Fruit fly (Drosophila melanogaster) whole organism, embryonic: ENCODE data around the gene CG32686.
A peak's percentile ranks its signal among the peaks of the same experiment; 100 is the strongest.

Source experiments
- CG11695 ChIP-seq: fragments of 200-800 bp; sonication (Bioruptor generic); IDR thresholded peaks from 3 replicates; pipeline ENCODE4 v1.3.6; 2022; ENCODE audit warnings: missing biosample characterization, missing genetic modification characterization
- CG13624 ChIP-seq: fragments of 200-800 bp; sonication (Bioruptor generic); optimal IDR thresholded peaks from 2 replicates; lab custom pipeline; 2016; ENCODE audit warnings: missing biosample characterization, missing genetic modification characterization
- CG13775 ChIP-seq: fragments of 200-800 bp; sonication (Bioruptor generic); optimal IDR thresholded peaks from 3 replicates; lab custom pipeline; 2017; ENCODE audit warnings: missing biosample characterization, mild to moderate bottlenecking, missing genetic modification characterization
- CG1603 ChIP-seq: fragments of 200-800 bp; sonication (Bioruptor generic); optimal IDR thresholded peaks from 2 replicates; lab custom pipeline; 2019; ENCODE audit warnings: missing biosample characterization, mild to moderate bottlenecking, missing genetic modification characterization, moderate library complexity
- CG17328 ChIP-seq: fragments of 200-800 bp; sonication (Bioruptor generic); IDR thresholded peaks from 2 replicates; pipeline ENCODE4 v1.3.6; 2022; ENCODE audit warnings: missing biosample characterization, missing genetic modification characterization
- CG18011 ChIP-seq: fragments of 200-800 bp; sonication (Bioruptor generic); optimal IDR thresholded peaks from 2 replicates; lab custom pipeline; 2017; ENCODE audit warnings: missing biosample characterization, missing genetic modification characterization, mild to moderate bottlenecking, moderate library complexity, missing genotype
- CG18764 ChIP-seq: fragments of 200-800 bp; sonication (Bioruptor generic); optimal IDR thresholded peaks from 3 replicates; lab custom pipeline; 2016; ENCODE audit warnings: missing biosample characterization, missing genetic modification characterization
- CG2678 ChIP-seq: fragments of 200-800 bp; sonication (Bioruptor generic); optimal IDR thresholded peaks from 3 replicates; lab custom pipeline; 2019; ENCODE audit warnings: missing biosample characterization, mild to moderate bottlenecking, missing genetic modification characterization, moderate library complexity
- CG3281 ChIP-seq: fragments of 200-800 bp; sonication (Bioruptor generic); optimal IDR thresholded peaks from 3 replicates; lab custom pipeline; 2017; ENCODE audit warnings: missing biosample characterization, mild to moderate bottlenecking, missing genetic modification characterization
- CG3838 ChIP-seq: fragments of 200-800 bp; sonication (Bioruptor generic); optimal IDR thresholded peaks from 3 replicates; lab custom pipeline; 2016; ENCODE audit warnings: missing biosample characterization, missing genetic modification characterization
- CG43689 ChIP-seq: fragments of 200-800 bp; sonication (Bioruptor generic); IDR thresholded peaks from 2 replicates; pipeline ENCODE4 v1.3.6; 2022; ENCODE audit warnings: missing biosample characterization, missing genetic modification characterization
- CG6791 ChIP-seq: fragments of 200-800 bp; sonication (Bioruptor generic); IDR thresholded peaks from 3 replicates; pipeline ENCODE4 v1.3.6; 2022; ENCODE audit warnings: missing biosample characterization, missing genetic modification characterization; ENCODE audit not compliant: partially characterized antibody
- CG8359 ChIP-seq: fragments of 200-800 bp; sonication (Bioruptor generic); optimal IDR thresholded peaks from 2 replicates; lab custom pipeline; 2017; ENCODE audit warnings: missing biosample characterization, mild to moderate bottlenecking, missing genetic modification characterization, borderline replicate concordance
- CG8944 ChIP-seq: fragments of 200-800 bp; sonication (Bioruptor generic); optimal IDR thresholded peaks from 3 replicates; lab custom pipeline; 2016; ENCODE audit warnings: missing biosample characterization, missing genetic modification characterization
- CG9437 ChIP-seq: fragments of 200-800 bp; sonication (Bioruptor generic); optimal IDR thresholded peaks from 2 replicates; lab custom pipeline; 2018; ENCODE audit warnings: missing biosample characterization, mild to moderate bottlenecking, missing genetic modification characterization
- CrebB ChIP-seq: fragments of 200-800 bp; sonication (Bioruptor generic); optimal IDR thresholded peaks from 3 replicates; lab custom pipeline; 2018; ENCODE audit warnings: missing biosample characterization, mild to moderate bottlenecking, missing genetic modification characterization
- Dek ChIP-seq: fragments of 200-800 bp; sonication (Bioruptor generic); optimal IDR thresholded peaks from 3 replicates; lab custom pipeline; 2019; ENCODE audit warnings: missing biosample characterization, mild to moderate bottlenecking, missing genetic modification characterization, moderate library complexity
- Dref ChIP-seq: fragments of 200-800 bp; sonication (Bioruptor generic); IDR thresholded peaks from 2 replicates; pipeline ENCODE4 v1.3.6; 2022; ENCODE audit warnings: missing biosample characterization, missing genetic modification characterization
- Fer2 ChIP-seq: fragments of 200-800 bp; sonication (Bioruptor generic); optimal IDR thresholded peaks from 2 replicates; lab custom pipeline; 2018; ENCODE audit warnings: missing biosample characterization, mild to moderate bottlenecking, missing genetic modification characterization, moderate library complexity
- Gsc ChIP-seq: fragments of 200-800 bp; sonication (Bioruptor generic); IDR thresholded peaks from 2 replicates; pipeline ENCODE4 v1.3.6; 2022; ENCODE audit warnings: missing biosample characterization, missing genetic modification characterization
- Hand ChIP-seq: fragments of 200-800 bp; sonication (Bioruptor generic); optimal IDR thresholded peaks from 2 replicates; lab custom pipeline; 2017; ENCODE audit warnings: mild to moderate bottlenecking, missing biosample characterization, missing genetic modification reagents, missing genetic modification characterization
- Hr78 ChIP-seq, 2 experiments: fragments of 200-800 bp in 1 of 2; fragments of >200 bp in 1 of 2; sonication (Bioruptor generic) in 1 of 2; optimal IDR thresholded peaks; 2 replicates each; lab custom pipeline; 2017 to 2019; ENCODE audit warnings: missing biosample characterization in 2 of 2, missing genetic modification characterization in 2 of 2, mild to moderate bottlenecking in 1 of 2, moderate library complexity in 1 of 2
- MTF-1 ChIP-seq: fragments of 200-800 bp; sonication (Bioruptor generic); optimal IDR thresholded peaks from 2 replicates; lab custom pipeline; 2018; ENCODE audit warnings: missing biosample characterization, mild to moderate bottlenecking, missing genetic modification characterization, borderline replicate concordance
- Meics ChIP-seq: fragments of 200-800 bp; sonication (Bioruptor generic); optimal IDR thresholded peaks from 2 replicates; lab custom pipeline; 2017; ENCODE audit warnings: missing biosample characterization, mild to moderate bottlenecking, missing genetic modification characterization
- PHDP ChIP-seq: fragments of 200-800 bp; sonication (Bioruptor generic); optimal IDR thresholded peaks from 3 replicates; lab custom pipeline; 2018; ENCODE audit warnings: missing biosample characterization, mild to moderate bottlenecking, missing genetic modification characterization, moderate library complexity
- Ravus ChIP-seq: fragments of 200-800 bp; sonication (Bioruptor generic); IDR thresholded peaks from 2 replicates; pipeline ENCODE4 v1.3.6; 2022; ENCODE audit warnings: missing biosample characterization, missing genetic modification characterization
- Scr ChIP-seq: fragments of 200-800 bp; sonication (Bioruptor generic); IDR thresholded peaks from 2 replicates; pipeline ENCODE4 v1.3.6; 2022; ENCODE audit warnings: missing biosample characterization, missing genetic modification characterization; ENCODE audit not compliant: partially characterized antibody
- Sox102F ChIP-seq: fragments of 200-800 bp; sonication (Bioruptor generic); optimal IDR thresholded peaks from 2 replicates; lab custom pipeline; 2018; ENCODE audit warnings: missing biosample characterization, mild to moderate bottlenecking, missing genetic modification characterization, moderate library complexity
- Stat92E ChIP-seq, 3 experiments: fragments of >200 bp in 2 of 3; fragments of 200-800 bp in 1 of 3; sonication (Bioruptor generic) in 1 of 3; optimal IDR thresholded peaks; 2 replicates each; lab custom pipeline; 2017 to 2019; ENCODE audit warnings: missing biosample characterization in 3 of 3, missing genetic modification characterization in 3 of 3, mild to moderate bottlenecking in 1 of 3, moderate library complexity in 1 of 3
- ac ChIP-seq: fragments of 200-800 bp; sonication (Bioruptor generic); optimal IDR thresholded peaks from 3 replicates; lab custom pipeline; 2017; ENCODE audit warnings: missing biosample characterization, mild to moderate bottlenecking, missing genetic modification characterization
- amos ChIP-seq: fragments of 200-800 bp; sonication (Bioruptor generic); IDR thresholded peaks from 2 replicates; pipeline ENCODE4 v1.3.6; 2022; ENCODE audit warnings: missing biosample characterization, missing genetic modification characterization; ENCODE audit not compliant: partially characterized antibody
- btn ChIP-seq: fragments of 200-800 bp; sonication (Bioruptor generic); optimal IDR thresholded peaks from 2 replicates; lab custom pipeline; 2016; ENCODE audit warnings: missing biosample characterization, missing genetic modification characterization
- cato ChIP-seq: fragments of 200-800 bp; sonication (Bioruptor generic); optimal IDR thresholded peaks from 2 replicates; lab custom pipeline; 2016; ENCODE audit warnings: missing biosample characterization, missing genetic modification characterization, borderline replicate concordance
- dan ChIP-seq: fragments of 200-800 bp; sonication (Bioruptor generic); IDR thresholded peaks from 2 replicates; pipeline ENCODE4 v1.3.6; 2022; ENCODE audit warnings: missing biosample characterization, missing genetic modification characterization
- eyg ChIP-seq: fragments of 200-800 bp; sonication (Bioruptor generic); optimal IDR thresholded peaks from 3 replicates; lab custom pipeline; 2016; ENCODE audit warnings: missing biosample characterization, missing genetic modification characterization
- fru ChIP-seq: fragments of >200 bp; optimal IDR thresholded peaks from 2 replicates; lab custom pipeline; 2017
- gro ChIP-seq: fragments of 200-800 bp; sonication (Bioruptor generic); optimal IDR thresholded peaks from 2 replicates; lab custom pipeline; 2016; ENCODE audit warnings: missing biosample characterization, missing genetic modification characterization
- lmd ChIP-seq: fragments of 200-800 bp; sonication (Bioruptor generic); IDR thresholded peaks from 2 replicates; pipeline ENCODE4 v1.3.6; 2022; ENCODE audit warnings: missing biosample characterization, missing genetic modification characterization
- mld ChIP-seq: fragments of 200-800 bp; sonication (Bioruptor generic); IDR thresholded peaks from 3 replicates; pipeline ENCODE4 v1.3.6; 2022; ENCODE audit warnings: missing biosample characterization, missing genetic modification characterization; ENCODE audit not compliant: partially characterized antibody
- nerfin-1 ChIP-seq: fragments of 200-800 bp; sonication (Bioruptor generic); optimal IDR thresholded peaks from 3 replicates; lab custom pipeline; 2019; ENCODE audit warnings: missing biosample characterization, mild to moderate bottlenecking, missing genetic modification characterization, moderate library complexity
- peb ChIP-seq: fragments of 200-800 bp; sonication (Bioruptor generic); IDR thresholded peaks from 2 replicates; pipeline ENCODE4 v1.3.6; 2022; ENCODE audit warnings: missing biosample characterization, missing genetic modification characterization
- pum ChIP-seq: fragments of 200-800 bp; sonication (Bioruptor generic); optimal IDR thresholded peaks from 2 replicates; lab custom pipeline; 2016; ENCODE audit warnings: missing biosample characterization, missing genetic modification characterization
- sens-2 ChIP-seq: fragments of 200-800 bp; sonication (Bioruptor generic); IDR thresholded peaks from 2 replicates; pipeline ENCODE4 v1.3.6; 2022; ENCODE audit warnings: missing biosample characterization, missing genetic modification characterization
- slbo ChIP-seq: fragments of 200-800 bp; sonication (Bioruptor generic); IDR thresholded peaks from 2 replicates; pipeline ENCODE4 v1.3.6; 2022; ENCODE audit warnings: missing biosample characterization, missing genetic modification characterization
- tio ChIP-seq: fragments of 200-800 bp; sonication (Bioruptor generic); optimal IDR thresholded peaks from 2 replicates; lab custom pipeline; 2017; ENCODE audit warnings: missing biosample characterization, missing genetic modification characterization, inconsistent platforms
- unpg ChIP-seq: fragments of 200-800 bp; sonication (Bioruptor generic); optimal IDR thresholded peaks from 3 replicates; lab custom pipeline; 2018; ENCODE audit warnings: missing biosample characterization, mild to moderate bottlenecking, missing genetic modification characterization, moderate library complexity
- wdn ChIP-seq: fragments of 200-800 bp; sonication (Bioruptor generic); IDR thresholded peaks from 2 replicates; pipeline ENCODE4 v1.3.6; 2022; ENCODE audit warnings: missing biosample characterization, missing genetic modification characterization
- zen2 ChIP-seq: fragments of 200-800 bp; sonication (Bioruptor generic); IDR thresholded peaks from 3 replicates; pipeline ENCODE4 v1.3.6; 2022; ENCODE audit warnings: missing biosample characterization, missing genetic modification characterization; ENCODE audit not compliant: partially characterized antibody
- zfh2 ChIP-seq: fragments of 200-800 bp; sonication (Bioruptor generic); optimal IDR thresholded peaks from 2 replicates; lab custom pipeline; 2016; ENCODE audit warnings: missing biosample characterization, missing genetic modification characterization

The CG32686 gene

DNA sequence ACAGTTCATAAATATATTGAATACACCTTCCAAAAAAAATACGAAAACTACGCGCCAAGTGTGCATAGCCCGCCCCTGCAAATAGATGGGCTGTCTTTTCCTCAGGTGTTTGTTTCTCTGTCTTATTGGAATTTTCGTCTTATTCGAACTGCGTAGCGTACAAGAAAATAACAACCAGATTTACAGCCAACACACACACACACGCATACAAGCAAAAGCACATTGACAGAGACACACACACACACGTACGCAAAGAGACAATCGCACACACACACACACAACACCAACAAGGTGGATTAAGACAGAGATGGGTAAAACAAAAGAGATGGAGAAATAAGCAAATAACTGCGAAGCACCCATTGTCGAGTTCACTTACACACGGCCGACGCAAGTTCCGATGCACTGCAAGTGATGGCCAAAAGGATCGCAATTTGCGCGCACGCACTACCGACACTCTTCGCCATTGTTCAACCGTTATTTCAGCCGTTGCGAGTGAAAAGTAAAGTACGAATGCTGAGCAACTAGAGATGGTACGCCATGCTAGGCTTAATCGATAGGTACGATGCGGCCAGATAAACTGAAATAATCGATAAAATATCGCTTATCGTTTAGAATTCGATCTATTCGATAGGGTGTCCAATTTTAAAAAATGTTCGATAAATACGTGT lies 9.2 kb downstream of the CG32686 start (continued):
- no peak for TF ChIP-seq tio (GFP tag; lab: Kevin White, UChicago)
- no peak for TF ChIP-seq Hand (GFP tag; lab: Kevin White, UChicago)
- TF ChIP-seq mld (GFP tag; lab: Robert Waterston, UW), result peak; percentile 89
- TF ChIP-seq ac, result peak; percentile 6
- no peak for TF ChIP-seq PHDP (tag; lab: Kevin White, UChicago)
- TF ChIP-seq fru (lab: Kevin White, UChicago), result no peak
- peak; percentile 1 for TF ChIP-seq unpg (GFP tag; lab: Kevin White, UChicago)
- no peak for TF ChIP-seq CG13775 (GFP tag; lab: Kevin White, UChicago)
- TF ChIP-seq Dek, result no peak
- TF ChIP-seq cato (GFP tag; lab: Kevin White, UChicago), result no peak
- no peak for TF ChIP-seq CG18764
- TF ChIP-seq zfh2, result no peak
- TF ChIP-seq CG43689 (GFP tag; lab: Robert Waterston, UW), result no peak
- no peak for TF ChIP-seq peb (GFP tag; lab: Robert Waterston, UW)
- TF ChIP-seq Scr (GFP tag; lab: Robert Waterston, UW), result peak; percentile 89
- TF ChIP-seq CG3281 (GFP tag; lab: Kevin White, UChicago), result peak; percentile 24
- no peak for TF ChIP-seq Sox102F (GFP tag; lab: Kevin White, UChicago)
- TF ChIP-seq lmd, result no peak
- no peak for TF ChIP-seq MTF-1 (GFP tag; lab: Kevin White, UChicago)
- TF ChIP-seq zen2 (GFP tag; lab: Robert Waterston, UW), result peak; percentile 87
- TF ChIP-seq sens-2 (GFP tag; lab: Robert Waterston, UW), result no peak
- TF ChIP-seq Stat92E (GFP tag; optimal IDR thresholded peaks at IDR 0.05; lab: Kevin White, UChicago), result peak in 1 of 3 experiments; percentile 31
- TF ChIP-seq btn (GFP tag; lab: Kevin White, UChicago), result no peak
- peak; percentile 68 for TF ChIP-seq CG13624 (GFP tag; lab: Kevin White, UChicago)
- TF ChIP-seq Meics, result no peak
- TF ChIP-seq CG1603 (tag; lab: Kevin White, UChicago), result peak; percentile 82
- TF ChIP-seq CG3838 (GFP tag; lab: Kevin White, UChicago), result no peak
- no peak for TF ChIP-seq Fer2 (tag; lab: Kevin White, UChicago)
- no peak for TF ChIP-seq CG8944 (GFP tag; lab: Kevin White, UChicago)
- TF ChIP-seq CG18011 (GFP tag; lab: Kevin White, UChicago), result no peak
- no peak for TF ChIP-seq Ravus (GFP tag; lab: Robert Waterston, UW)
- no peak for TF ChIP-seq CrebB (tag; lab: Kevin White, UChicago)
- TF ChIP-seq slbo, result no peak
- TF ChIP-seq pum (GFP tag; lab: Kevin White, UChicago), result no peak
- no peak for TF ChIP-seq Gsc (GFP tag; lab: Robert Waterston, UW)
- no peak for TF ChIP-seq wdn (GFP tag; lab: Robert Waterston, UW)
- no peak for TF ChIP-seq CG17328 (GFP tag; lab: Robert Waterston, UW)
- no peak for TF ChIP-seq dan (GFP tag; lab: Robert Waterston, UW)
- peak; percentile 55 for TF ChIP-seq nerfin-1 (tag; lab: Kevin White, UChicago)
- no peak for TF ChIP-seq CG9437 (GFP tag; lab: Kevin White, UChicago)
- TF ChIP-seq CG11695 (GFP tag; lab: Robert Waterston, UW), result no peak
- TF ChIP-seq eyg (GFP tag; lab: Kevin White, UChicago), result no peak
- no peak for TF ChIP-seq CG8359 (GFP tag; lab: Kevin White, UChicago)
- no peak for TF ChIP-seq Hr78 (GFP tag; optimal IDR thresholded peaks at IDR 0.05; lab: Kevin White, UChicago)
- TF ChIP-seq gro (GFP tag; lab: Kevin White, UChicago), result peak; percentile 33
- TF ChIP-seq Dref (GFP tag; lab: Robert Waterston, UW), result peak; percentile 95
- peak; percentile 90 for TF ChIP-seq amos
- peak; percentile 96 for TF ChIP-seq CG6791 (GFP tag; lab: Robert Waterston, UW)
- TF ChIP-seq CG2678 (tag; lab: Kevin White, UChicago), result peak; percentile 26
